Fruit fly (Drosophila melanogaster): Measurements from ENCODE around the gene Tdh.

dm6 chr3L:20517897-20518804 is 51.4 kb downstream of the Tdh start:
- TF ChIP-seq kay (GFP tag; optimal IDR thresholded peaks at IDR 0.05), result no peak
- no peak for TF ChIP-seq Sin3A (optimal IDR thresholded peaks at IDR 0.05)
- no peak for TF ChIP-seq Doc3 (GFP tag; IDR thresholded peaks at IDR 0.05; ENCODE audit: partially characterized antibody)
- no peak for TF ChIP-seq cato (GFP tag; optimal IDR thresholded peaks at IDR 0.05; ENCODE audit: borderline replicate concordance)
- no peak for TF ChIP-seq prd (optimal IDR thresholded peaks at IDR 0.05)
- TF ChIP-seq prd (GFP tag; IDR thresholded peaks at IDR 0.05), result peak; percentile 35; the same call in 1 of the 3 replicates
- TF ChIP-seq Side (GFP tag; optimal IDR thresholded peaks at IDR 0.05), result peak; percentile 17
- no peak for TF ChIP-seq CG14710 (tag; optimal IDR thresholded peaks at IDR 0.05)
- no peak for TF ChIP-seq klu (GFP tag; IDR thresholded peaks at IDR 0.05)
- TF ChIP-seq Dref (GFP tag; IDR thresholded peaks at IDR 0.05), result no peak
- TF ChIP-seq fru (optimal IDR thresholded peaks at IDR 0.05), result no peak
- no peak for TF ChIP-seq CG15073 (GFP tag; optimal IDR thresholded peaks at IDR 0.05)
- TF ChIP-seq CG17328 (GFP tag; IDR thresholded peaks at IDR 0.05), result 0 out of 2 replicates have a peak, but pooled peaks have one; percentile 29
- peak; percentile 30 for TF ChIP-seq CG12299 (tag; optimal IDR thresholded peaks at IDR 0.05)
